Worm (Caenorhabditis elegans) whole organism, L1 larva: ENCODE measurements around the gene ttr-59.

Experiments used
- C34B4.2 ChIP-seq: sonication (generic microtip); optimal IDR thresholded peaks from 2 replicates; lab custom pipeline; 2017; ENCODE audit warnings: mild to moderate bottlenecking, missing genetic modification characterization, missing compliant biosample characterization
- Y116A8C.19 ChIP-seq: sonication (generic microtip); optimal IDR thresholded peaks from 2 replicates; lab custom pipeline; 2016; ENCODE audit warnings: missing compliant biosample characterization, missing genetic modification characterization, borderline replicate concordance
- aha-1 ChIP-seq: fragments of 150-350 bp; optimal IDR thresholded peaks from 2 replicates; lab custom pipeline; 2014; ENCODE audit warnings: missing biosample characterization, missing genetic modification characterization
- alr-1 ChIP-seq: fragments of 200-800 bp; sonication (Bioruptor generic); optimal IDR thresholded peaks from 2 replicates; lab custom pipeline; 2018; ENCODE audit warnings: borderline replicate concordance, mild to moderate bottlenecking, missing genetic modification characterization, missing compliant biosample characterization
- aly-2 ChIP-seq: fragments of 150-350 bp; optimal IDR thresholded peaks from 2 replicates; lab custom pipeline; 2014; ENCODE audit warnings: missing biosample characterization, missing genetic modification characterization
- blmp-1 ChIP-seq: fragments of 150-350 bp; optimal IDR thresholded peaks from 2 replicates; lab custom pipeline; 2014; ENCODE audit warnings: missing biosample characterization, missing genetic modification characterization
- ceh-8 ChIP-seq: fragments of 200-800 bp; sonication (Bioruptor generic); optimal IDR thresholded peaks from 2 replicates; lab custom pipeline; 2018; ENCODE audit warnings: mild to moderate bottlenecking, missing genetic modification characterization, moderate library complexity, missing compliant biosample characterization
- ceh-82 ChIP-seq, 3 experiments: fragments of 150-350 bp in 1 of 3; sonication (generic microtip) in 2 of 3; optimal IDR thresholded peaks; 2 replicates each; lab custom pipeline; 2014 to 2017; ENCODE audit warnings: missing biosample characterization in 3 of 3, missing genetic modification characterization in 3 of 3
- ceh-90 ChIP-seq: sonication (generic microtip); optimal IDR thresholded peaks from 2 replicates; lab custom pipeline; 2016; ENCODE audit warnings: missing genetic modification characterization, missing compliant biosample characterization
- dpl-1 ChIP-seq, 3 experiments: fragments of 150-350 bp in 2 of 3; sonication (generic microtip) in 1 of 3; optimal IDR thresholded peaks; 2 replicates each; lab custom pipeline; 2014 to 2017; ENCODE audit warnings: missing biosample characterization in 3 of 3, missing genetic modification characterization in 3 of 3, missing genetic modification reagents in 3 of 3
- dsc-1 ChIP-seq: sonication (generic microtip); optimal IDR thresholded peaks from 2 replicates; lab custom pipeline; 2016; ENCODE audit warnings: mild to moderate bottlenecking, missing genetic modification characterization, missing compliant biosample characterization
- efl-1 ChIP-seq, 4 experiments: fragments of 150-350 bp; optimal IDR thresholded peaks in 3 of 4; peaks in 1 of 4; 1 replicate in 1 of 4; 2 replicates in 3 of 4; lab custom pipeline; 2014; ENCODE audit warnings: missing biosample characterization in 2 of 4, missing genetic modification characterization in 2 of 4, missing genetic modification reagents in 2 of 4
- efl-3 ChIP-seq: fragments of 200-800 bp; sonication (Bioruptor generic); optimal IDR thresholded peaks from 2 replicates; lab custom pipeline; 2018; ENCODE audit warnings: mild to moderate bottlenecking, missing genetic modification characterization, missing compliant biosample characterization
- egl-13 ChIP-seq: sonication (generic microtip); optimal IDR thresholded peaks from 2 replicates; lab custom pipeline; 2016; ENCODE audit warnings: missing genotype, missing genetic modification reagents, missing genetic modification characterization, missing compliant biosample characterization
- elt-2 ChIP-seq: sonication (generic microtip); optimal IDR thresholded peaks from 2 replicates; lab custom pipeline; 2016; ENCODE audit warnings: missing genetic modification characterization, mild to moderate bottlenecking, inconsistent platforms, missing compliant biosample characterization, missing genetic modification reagents
- elt-3 ChIP-seq, 6 experiments: fragments of 150-350 bp in 1 of 6; sonication (generic microtip); optimal IDR thresholded peaks; 2 replicates each; lab custom pipeline; 2017 to 2018; ENCODE audit warnings: missing biosample characterization in 6 of 6, missing genetic modification characterization in 6 of 6, inconsistent platforms in 1 of 6
- ets-5 ChIP-seq: fragments of 200-800 bp; sonication (Bioruptor generic); IDR thresholded peaks from 2 replicates; pipeline ENCODE4 v1.3.6; 2022; ENCODE audit warnings: missing genetic modification characterization, missing compliant biosample characterization
- fkh-10 ChIP-seq: sonication (generic microtip); optimal IDR thresholded peaks from 2 replicates; lab custom pipeline; 2017; ENCODE audit warnings: missing biosample characterization, missing genetic modification reagents, missing genetic modification characterization
- grh-1 ChIP-seq: fragments of 200-800 bp; sonication (Bioruptor generic); IDR thresholded peaks from 2 replicates; pipeline ENCODE4 v1.3.6; 2022; ENCODE audit warnings: missing genetic modification reagents, missing genetic modification characterization, missing compliant biosample characterization
- hpl-2 ChIP-seq: fragments of 150-350 bp; optimal IDR thresholded peaks from 2 replicates; lab custom pipeline; 2014; ENCODE audit warnings: missing biosample characterization, missing genetic modification reagents, missing genetic modification characterization
- lin-13 ChIP-seq: fragments of 150-350 bp; optimal IDR thresholded peaks from 2 replicates; lab custom pipeline; 2014; ENCODE audit warnings: missing biosample characterization, missing genetic modification reagents, missing genetic modification characterization
- lin-14 ChIP-seq: fragments of 200-800 bp; sonication (Bioruptor generic); optimal IDR thresholded peaks from 2 replicates; lab custom pipeline; 2018; ENCODE audit warnings: mild to moderate bottlenecking, missing genetic modification characterization, moderate library complexity, missing compliant biosample characterization
- lin-35 ChIP-seq, 2 experiments: fragments of 150-350 bp; optimal IDR thresholded peaks; 2 replicates each; lab custom pipeline; 2014; ENCODE audit warnings: missing biosample characterization in 2 of 2, missing genetic modification characterization in 2 of 2, missing genetic modification reagents in 2 of 2
- lin-39 ChIP-seq: fragments of 150-350 bp; optimal IDR thresholded peaks from 2 replicates; lab custom pipeline; 2014; ENCODE audit warnings: missing biosample characterization, missing genetic modification reagents, missing genetic modification characterization
- lir-3 ChIP-seq: sonication (generic microtip); optimal IDR thresholded peaks from 2 replicates; lab custom pipeline; 2016; ENCODE audit warnings: mild to moderate bottlenecking, missing genetic modification characterization, moderate library complexity, missing compliant biosample characterization; ENCODE audit not compliant: poor library complexity
- lsy-2 ChIP-seq, 2 experiments: fragments of 150-350 bp; optimal IDR thresholded peaks; 2 replicates each; lab custom pipeline; 2014; ENCODE audit warnings: missing biosample characterization in 2 of 2, missing genetic modification characterization in 2 of 2
- mdl-1 ChIP-seq, 2 experiments: fragments of 150-350 bp; optimal IDR thresholded peaks; 2 replicates each; lab custom pipeline; 2014 to 2017; ENCODE audit warnings: missing biosample characterization in 2 of 2, missing genetic modification characterization in 2 of 2, inconsistent platforms in 1 of 2
- mef-2 ChIP-seq: fragments of 150-350 bp; optimal IDR thresholded peaks from 2 replicates; lab custom pipeline; 2014; ENCODE audit warnings: missing biosample characterization, missing genetic modification characterization
- mep-1 ChIP-seq: fragments of 150-350 bp; optimal IDR thresholded peaks from 2 replicates; lab custom pipeline; 2014; ENCODE audit warnings: missing biosample characterization, missing genetic modification characterization
- nhr-19 ChIP-seq: fragments of 200-800 bp; sonication (Bioruptor generic); conservative IDR thresholded peaks from 2 replicates; pipeline ENCODE4 v1.3.6; 2022; ENCODE audit warnings: missing genetic modification characterization, missing compliant biosample characterization
- nhr-237 ChIP-seq: fragments of 150-350 bp; optimal IDR thresholded peaks from 2 replicates; lab custom pipeline; 2014; ENCODE audit warnings: missing biosample characterization, missing genetic modification characterization
- nhr-47 ChIP-seq: sonication (generic microtip); optimal IDR thresholded peaks from 2 replicates; lab custom pipeline; 2016; ENCODE audit warnings: mild to moderate bottlenecking, missing genetic modification characterization, moderate library complexity, missing compliant biosample characterization
- nhr-71 ChIP-seq: sonication (generic microtip); optimal IDR thresholded peaks from 2 replicates; lab custom pipeline; 2016; ENCODE audit warnings: mild to moderate bottlenecking, missing genetic modification characterization, moderate library complexity, missing compliant biosample characterization
- nhr-84 ChIP-seq: sonication (generic microtip); optimal IDR thresholded peaks from 2 replicates; lab custom pipeline; 2017; ENCODE audit warnings: missing biosample characterization, missing genetic modification characterization
- nhr-85 ChIP-seq: sonication (generic microtip); peaks from one replicate; lab custom pipeline; 2016; ENCODE audit warnings: missing genetic modification characterization, inconsistent platforms, missing compliant biosample characterization
- nhr-90 ChIP-seq: sonication (generic microtip); optimal IDR thresholded peaks from 2 replicates; lab custom pipeline; 2016; ENCODE audit warnings: mild to moderate bottlenecking, missing genetic modification characterization, missing compliant biosample characterization; ENCODE audit not compliant: poor library complexity
- pqm-1 ChIP-seq: sonication (generic microtip); optimal IDR thresholded peaks from 3 replicates; lab custom pipeline; 2017; ENCODE audit warnings: missing biosample characterization, missing genetic modification characterization
- skn-1 ChIP-seq: fragments of 150-350 bp; optimal IDR thresholded peaks from 2 replicates; lab custom pipeline; 2014; ENCODE audit warnings: missing biosample characterization, missing genetic modification characterization
- snu-23 ChIP-seq: sonication (generic microtip); optimal IDR thresholded peaks from 2 replicates; lab custom pipeline; 2016; ENCODE audit warnings: missing genetic modification characterization, missing compliant biosample characterization
- tbx-2 ChIP-seq: sonication (generic microtip); optimal IDR thresholded peaks from 2 replicates; lab custom pipeline; 2016; ENCODE audit warnings: missing genetic modification characterization, missing compliant biosample characterization
- tlp-1 ChIP-seq: fragments of 150-350 bp; optimal IDR thresholded peaks from 2 replicates; lab custom pipeline; 2014; ENCODE audit warnings: missing biosample characterization, missing genetic modification characterization
- unc-130 ChIP-seq: fragments of 150-350 bp; optimal IDR thresholded peaks from 2 replicates; lab custom pipeline; 2017; ENCODE audit warnings: missing biosample characterization, missing genetic modification characterization, inconsistent platforms
- vab-15 ChIP-seq: sonication (generic microtip); optimal IDR thresholded peaks from 2 replicates; lab custom pipeline; 2017; ENCODE audit warnings: missing genotype, mild to moderate bottlenecking, missing genetic modification characterization, missing compliant biosample characterization
- zip-4 ChIP-seq: fragments of 200-800 bp; sonication (Bioruptor generic); optimal IDR thresholded peaks from 2 replicates; lab custom pipeline; 2018; ENCODE audit warnings: mild to moderate bottlenecking, missing genetic modification characterization, moderate library complexity, missing compliant biosample characterization
- ztf-4 ChIP-seq: fragments of 150-350 bp; optimal IDR thresholded peaks from 2 replicates; lab custom pipeline; 2014; ENCODE audit warnings: missing biosample characterization, missing genetic modification characterization

ttr-59 gene

DNA sequence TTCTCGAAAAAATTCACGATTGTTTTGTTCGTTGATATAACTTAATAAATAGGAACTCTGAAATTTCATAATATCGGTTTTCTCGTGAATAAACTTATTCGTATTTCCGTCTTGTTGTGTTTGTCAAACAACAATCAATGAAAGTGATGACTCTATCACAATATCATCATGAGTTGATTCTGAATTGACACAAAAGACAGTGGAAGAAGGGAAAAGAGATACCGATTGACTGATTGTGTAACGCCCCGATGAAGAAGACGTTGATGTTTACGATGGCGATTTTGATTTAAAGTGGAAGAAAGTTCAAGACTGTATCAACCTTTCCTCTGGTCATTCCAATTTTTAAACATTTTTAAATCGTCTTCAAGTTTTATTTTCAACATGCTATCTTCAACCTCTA is at the start of gene ttr-59:
TSS of gene ttr-59 (plus strand) at position 218 of the 400 bp plus-strand sequence.
- TF ChIP-seq vab-15 (tag; lab: Kevin White, UChicago): no peak
- no peak for TF ChIP-seq Y116A8C.19 (tag; lab: Kevin White, UChicago)
- TF ChIP-seq elt-3 (tag; optimal IDR thresholded peaks at IDR 0.05; lab: Kevin White, UChicago): peak in 2 of 6 experiments; percentile 9 to 64
- no peak for TF ChIP-seq nhr-90 (tag; lab: Kevin White, UChicago)
- no peak for TF ChIP-seq tbx-2
- no peak for TF ChIP-seq hpl-2
- TF ChIP-seq ztf-4: no peak
- peak; percentile 0 for TF ChIP-seq nhr-71
- TF ChIP-seq skn-1 (tag; lab: Kevin White, UChicago): peak; percentile 24
- TF ChIP-seq ceh-8 (GFP tag; lab: Kevin White, UChicago): no peak
- TF ChIP-seq lin-13: no peak
- TF ChIP-seq efl-1 (optimal IDR thresholded peaks at IDR 0.05; lab: Kevin White, UChicago): no peak
- TF ChIP-seq efl-1 (GFP tag; optimal IDR thresholded peaks at IDR 0.05 in 1 of 2; lab: Kevin White, UChicago): no peak
- no peak for TF ChIP-seq efl-3 (GFP tag; lab: Kevin White, UChicago)
- TF ChIP-seq ceh-90 (tag; lab: Kevin White, UChicago): no peak
- no peak for TF ChIP-seq aha-1
- no peak for TF ChIP-seq lin-39 (tag; lab: Kevin White, UChicago)
- no peak for TF ChIP-seq nhr-84 (tag; lab: Kevin White, UChicago)
- TF ChIP-seq blmp-1 (tag; lab: Kevin White, UChicago): peak; percentile 88
- TF ChIP-seq unc-130: no peak
- no peak for TF ChIP-seq pqm-1 (tag; lab: Kevin White, UChicago)
- peak in 1 of 2 experiments; percentile 19 for TF ChIP-seq lin-35 (GFP tag; optimal IDR thresholded peaks at IDR 0.05; lab: Kevin White, UChicago)
- no peak for TF ChIP-seq nhr-47 (tag; lab: Kevin White, UChicago)
- TF ChIP-seq snu-23 (GFP tag; lab: Kevin White, UChicago): peak; percentile 19
- TF ChIP-seq alr-1 (tag; lab: Kevin White, UChicago): no peak
- TF ChIP-seq nhr-237 (tag; lab: Kevin White, UChicago): no peak
- TF ChIP-seq lsy-2 (tag; optimal IDR thresholded peaks at IDR 0.05; lab: Kevin White, UChicago): no peak
- no peak for TF ChIP-seq fkh-10 (GFP tag; lab: Kevin White, UChicago)
- TF ChIP-seq mep-1 (tag; lab: Kevin White, UChicago): no peak
- TF ChIP-seq nhr-85: peak; percentile 72
- no peak for TF ChIP-seq egl-13 (tag; lab: Kevin White, UChicago)
- peak; percentile 35 for TF ChIP-seq lin-14 (GFP tag; lab: Kevin White, UChicago)
- no peak for TF ChIP-seq nhr-19 (GFP tag; lab: Robert Waterston, UW)
- TF ChIP-seq dsc-1: no peak
- TF ChIP-seq grh-1 (GFP tag; lab: Robert Waterston, UW): no peak

DNA sequence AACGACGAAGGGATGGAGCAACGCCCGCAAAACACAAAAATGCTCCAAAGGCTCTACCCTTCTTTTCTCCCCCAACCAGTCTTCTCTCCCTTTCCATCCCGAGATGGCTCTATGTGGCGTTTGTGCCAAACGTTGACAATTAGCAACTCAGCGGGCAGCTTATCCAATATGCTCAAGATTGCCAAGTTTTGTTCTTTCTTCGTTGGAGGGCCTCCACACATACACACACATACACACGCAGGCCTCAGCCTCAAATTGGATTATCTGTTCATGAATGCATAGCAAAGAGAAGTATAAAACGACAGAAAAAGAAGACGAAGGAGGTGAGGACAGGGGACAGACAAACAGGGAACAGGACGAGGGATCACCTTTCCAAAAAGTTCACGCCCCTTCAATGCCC is 48.3 kb upstream of the ttr-59 start:
- no peak for TF ChIP-seq nhr-237 (tag; lab: Kevin White, UChicago)
- peak; percentile 27 for TF ChIP-seq ceh-8 (GFP tag; lab: Kevin White, UChicago)
- no peak for TF ChIP-seq skn-1 (tag; lab: Kevin White, UChicago)
- TF ChIP-seq mdl-1 (tag; optimal IDR thresholded peaks at IDR 0.05; lab: Kevin White, UChicago): no peak
- no peak for TF ChIP-seq hpl-2
- TF ChIP-seq tlp-1 (tag; lab: Kevin White, UChicago): no peak
- TF ChIP-seq ceh-82 (tag; optimal IDR thresholded peaks at IDR 0.05; lab: Kevin White, UChicago): peak in 1 of 3 experiments; percentile 12
- no peak for TF ChIP-seq C34B4.2 (tag; lab: Kevin White, UChicago)
- no peak for TF ChIP-seq unc-130
- no peak for TF ChIP-seq ets-5 (GFP tag; lab: Robert Waterston, UW)
- no peak for TF ChIP-seq lin-35 (GFP tag; optimal IDR thresholded peaks at IDR 0.05; lab: Kevin White, UChicago)
- TF ChIP-seq elt-2: no peak
- no peak for TF ChIP-seq zip-4
- no peak for TF ChIP-seq mef-2
- no peak for TF ChIP-seq nhr-84 (tag; lab: Kevin White, UChicago)
- TF ChIP-seq nhr-19 (GFP tag; lab: Robert Waterston, UW): no peak
- no peak for TF ChIP-seq egl-13 (tag; lab: Kevin White, UChicago)
- no peak for TF ChIP-seq Y116A8C.19 (tag; lab: Kevin White, UChicago)
- TF ChIP-seq snu-23 (GFP tag; lab: Kevin White, UChicago): no peak
- TF ChIP-seq nhr-90 (tag; lab: Kevin White, UChicago): no peak
- no peak for TF ChIP-seq lir-3
- TF ChIP-seq dpl-1 (GFP tag; optimal IDR thresholded peaks at IDR 0.05; lab: Kevin White, UChicago): no peak
- no peak for TF ChIP-seq aly-2 (tag; lab: Kevin White, UChicago)
- peak; percentile 74 for TF ChIP-seq lin-14 (GFP tag; lab: Kevin White, UChicago)
